Fruit fly (Drosophila melanogaster) S2 (cell line): ENCODE data around the gene pdm2.

Experiments used
- CG8478 ChIP-seq: fragments of >200 bp; optimal IDR thresholded peaks from 2 replicates; lab custom pipeline; 2018
- CTCF ChIP-seq, 2 experiments: fragments of >200 bp; optimal IDR thresholded peaks; 2 replicates each; lab custom pipeline; 2018

DNA sequence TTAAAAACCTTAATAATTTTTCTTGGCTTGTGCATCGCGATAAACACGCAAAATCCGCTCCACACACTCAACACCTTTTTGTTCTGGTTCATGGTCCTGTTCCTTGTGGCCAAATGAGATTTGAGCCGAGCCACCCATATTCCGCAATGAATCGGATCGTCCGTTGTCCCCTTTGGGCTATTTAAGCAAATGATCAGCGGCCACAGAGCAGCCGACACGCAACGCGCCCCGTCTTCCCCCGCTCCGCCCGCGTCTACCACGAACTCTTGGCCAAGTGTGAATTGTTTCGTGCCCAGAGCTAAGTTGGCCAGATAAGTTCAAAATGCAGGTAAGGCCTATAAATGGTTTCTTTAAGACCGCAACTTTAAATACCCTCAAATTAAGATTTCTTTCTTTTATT, 5.9 kb upstream of the pdm2 start:
- no peak for TF ChIP-seq CTCF (optimal IDR thresholded peaks at IDR 0.05; lab: Kevin White, UChicago)
- no peak for TF ChIP-seq CG8478 (lab: Kevin White, UChicago)
